Worm (Caenorhabditis elegans) whole organism, L1 larva: ENCODE results near the gene F15D4.5.

Source experiments
- fos-1 ChIP-seq: fragments of 150-350 bp; optimal IDR thresholded peaks from 2 replicates; lab custom pipeline; 2014; ENCODE audit warnings: missing biosample characterization, missing genetic modification characterization
- sptf-1 ChIP-seq: fragments of 150-350 bp; optimal IDR thresholded peaks from 2 replicates; lab custom pipeline; 2014; ENCODE audit warnings: missing biosample characterization, missing genetic modification characterization
- sup-37 ChIP-seq: fragments of 200-800 bp; sonication (Bioruptor generic); optimal IDR thresholded peaks from 2 replicates; lab custom pipeline; 2018; ENCODE audit warnings: mild to moderate bottlenecking, missing genetic modification characterization, missing compliant biosample characterization
- zag-1 ChIP-seq: fragments of 150-350 bp; optimal IDR thresholded peaks from 2 replicates; lab custom pipeline; 2014; ENCODE audit warnings: missing biosample characterization, missing genetic modification characterization

- TF ChIP-seq zag-1, result no peak
- no peak for TF ChIP-seq fos-1 (tag; lab: Kevin White, UChicago)
- TF ChIP-seq sup-37 (GFP tag; lab: Kevin White, UChicago), result no peak
- no peak for TF ChIP-seq sptf-1 (tag; lab: Kevin White, UChicago)
Observed at ce11 chrII:13293502-13293901, 48.3 kb downstream of the F15D4.5 start.
